Fruit fly (Drosophila melanogaster): ENCODE measurements around the gene Sod1.

Sod1 gene

dm6 chr3L:11148478-11149251 lies 35.1 kb upstream of the Sod1 start (continued):
- TF ChIP-seq Six4 (GFP tag; optimal IDR thresholded peaks at IDR 0.05): no peak
- TF ChIP-seq az2 (GFP tag; optimal IDR thresholded peaks at IDR 0.05): peak; percentile 27
- TF ChIP-seq CG17361 (GFP tag; IDR thresholded peaks at IDR 0.05): peak; percentile 58
- no peak for TF ChIP-seq CG13123 (GFP tag; optimal IDR thresholded peaks at IDR 0.05)
- TF ChIP-seq Doc3 (GFP tag; IDR thresholded peaks at IDR 0.05; ENCODE audit: partially characterized antibody): no peak
- TF ChIP-seq slou (GFP tag; optimal IDR thresholded peaks at IDR 0.05): no peak
- peak; percentile 47 for TF ChIP-seq CG4424 (GFP tag; optimal IDR thresholded peaks at IDR 0.05)
- TF ChIP-seq CG17612 (GFP tag; IDR thresholded peaks at IDR 0.05): no peak
- no peak; the same call in 1 of the 2 replicates for TF ChIP-seq Ptx1 (GFP tag; IDR thresholded peaks at IDR 0.05)
- TF ChIP-seq CG6272 (GFP tag; IDR thresholded peaks at IDR 0.05): no peak
- TF ChIP-seq zen2 (GFP tag; IDR thresholded peaks at IDR 0.05; ENCODE audit: partially characterized antibody): no peak
- TF ChIP-seq tgo (GFP tag; IDR thresholded peaks at IDR 0.05): peak; percentile 57; the same call in 2 of the 3 replicates
- TF ChIP-seq nerfin-1 (tag; optimal IDR thresholded peaks at IDR 0.05): no peak
- no peak for TF ChIP-seq HmgZ (tag; optimal IDR thresholded peaks at IDR 0.05)
- TF ChIP-seq klu (GFP tag; IDR thresholded peaks at IDR 0.05): no peak
- no peak; the same call in 1 of the 2 replicates for TF ChIP-seq sisA (GFP tag; IDR thresholded peaks at IDR 0.05)
- TF ChIP-seq ranshi (GFP tag; IDR thresholded peaks at IDR 0.05): 0 out of 2 replicates have a peak, but pooled peaks have one; percentile 35
- no peak for TF ChIP-seq pan (optimal IDR thresholded peaks at IDR 0.05)
- TF ChIP-seq pan (GFP tag; optimal IDR thresholded peaks at IDR 0.05 in 1 of 2, IDR thresholded peaks at IDR 0.05 in 1 of 2): peak in 1 of 2 experiments; percentile 52
- no peak for TF ChIP-seq CG11560 (tag; IDR thresholded peaks at IDR 0.05)
- peak; percentile 18 for TF ChIP-seq CG10209 (GFP tag; optimal IDR thresholded peaks at IDR 0.05)
- TF ChIP-seq inv (GFP tag; IDR thresholded peaks at IDR 0.05; ENCODE audit: partially characterized antibody): no peak
- peak; percentile 35 for TF ChIP-seq CG9437 (GFP tag; optimal IDR thresholded peaks at IDR 0.05)
- no peak for TF ChIP-seq CG7963 (GFP tag; IDR thresholded peaks at IDR 0.05; ENCODE audit: partially characterized antibody)
- TF ChIP-seq unc-4 (GFP tag; IDR thresholded peaks at IDR 0.05; ENCODE audit: partially characterized antibody): no peak
- TF ChIP-seq ro (GFP tag; IDR thresholded peaks at IDR 0.05): no peak
- TF ChIP-seq insv (GFP tag; optimal IDR thresholded peaks at IDR 0.05): no peak
- TF ChIP-seq usp (GFP tag; optimal IDR thresholded peaks at IDR 0.05): no peak
- TF ChIP-seq repo (GFP tag; optimal IDR thresholded peaks at IDR 0.05): no peak
- TF ChIP-seq Rx (GFP tag; IDR thresholded peaks at IDR 0.05): no peak
- TF ChIP-seq ham (GFP tag; IDR thresholded peaks at IDR 0.05): no peak
- no peak for TF ChIP-seq D19B (GFP tag; optimal IDR thresholded peaks at IDR 0.05)
- TF ChIP-seq bowl (GFP tag; IDR thresholded peaks at IDR 0.05): no peak
- no peak for TF ChIP-seq C15 (GFP tag; IDR thresholded peaks at IDR 0.05)
- no peak for TF ChIP-seq Atf3 (GFP tag; optimal IDR thresholded peaks at IDR 0.05)
- TF ChIP-seq hbn (GFP tag; IDR thresholded peaks at IDR 0.05; ENCODE audit: partially characterized antibody): no peak
- TF ChIP-seq CG14014 (GFP tag; IDR thresholded peaks at IDR 0.05): peak; percentile 22; the same call in 1 of the 2 replicates
- TF ChIP-seq CG18262 (tag; optimal IDR thresholded peaks at IDR 0.05): peak; percentile 70
- no peak for TF ChIP-seq CG8290 (GFP tag; optimal IDR thresholded peaks at IDR 0.05)
- no peak for TF ChIP-seq CG8290 (tag; optimal IDR thresholded peaks at IDR 0.05)
- TF ChIP-seq CG32772 (GFP tag; IDR thresholded peaks at IDR 0.05): peak; percentile 40; the same call in 1 of the 2 replicates
- no peak for TF ChIP-seq CG3995 (GFP tag; optimal IDR thresholded peaks at IDR 0.05)
- TF ChIP-seq Dp (GFP tag; optimal IDR thresholded peaks at IDR 0.05): no peak
- no peak for TF ChIP-seq Kr (GFP tag; optimal IDR thresholded peaks at IDR 0.05)
- TF ChIP-seq CG4404 (GFP tag; IDR thresholded peaks at IDR 0.05): no peak
- no peak for TF ChIP-seq Bdp1 (GFP tag; optimal IDR thresholded peaks at IDR 0.05)
- TF ChIP-seq Usf (GFP tag; optimal IDR thresholded peaks at IDR 0.05): no peak
- TF ChIP-seq NC2β (GFP tag; optimal IDR thresholded peaks at IDR 0.05): no peak
- TF ChIP-seq CG6791 (GFP tag; IDR thresholded peaks at IDR 0.05; ENCODE audit: partially characterized antibody): no peak
- TF ChIP-seq Camta (GFP tag; optimal IDR thresholded peaks at IDR 0.05): no peak
- no peak for TF ChIP-seq lbe (GFP tag; optimal IDR thresholded peaks at IDR 0.05)

Data from whole organism, embryonic.